Fruit fly (Drosophila melanogaster): ENCODE data around the gene Non2.

Gene Non2

dm6 chr3L:2785941-2786340 is 19.1 kb downstream of the Non2 start:
- TF ChIP-seq dl (GFP tag; optimal IDR thresholded peaks at IDR 0.05; ENCODE audit: insufficient read depth in 1 of 2, partially characterized antibody in 2 of 2) = no peak

- TF ChIP-seq jim (GFP tag; optimal IDR thresholded peaks at IDR 0.05) (no peak), dmrt93B (GFP tag; optimal IDR thresholded peaks at IDR 0.05) (no peak), fru (GFP tag; optimal IDR thresholded peaks at IDR 0.05) (peak; percentile 2), dl (GFP tag; optimal IDR thresholded peaks at IDR 0.05; ENCODE audit: insufficient read depth in 1 of 2, partially characterized antibody in 2 of 2) (no peak), HLH106 (tag; optimal IDR thresholded peaks at IDR 0.05) (peak; percentile 47), CrebA (GFP tag; optimal IDR thresholded peaks at IDR 0.05; ENCODE audit: borderline replicate concordance) (no peak), Dfd (GFP tag; optimal IDR thresholded peaks at IDR 0.05) (no peak), pan (optimal IDR thresholded peaks at IDR 0.05) (no peak), rgr (GFP tag; optimal IDR thresholded peaks at IDR 0.05) (no peak), Myc (optimal IDR thresholded peaks at IDR 0.05) (no peak), Sp1 (GFP tag; optimal IDR thresholded peaks at IDR 0.05) (peak; percentile 23), foxo (GFP tag; optimal IDR thresholded peaks at IDR 0.05) (peak in 1 of 2 experiments; percentile 67), sv (GFP tag; optimal IDR thresholded peaks at IDR 0.05) (peak; percentile 15), GATAd (GFP tag; optimal IDR thresholded peaks at IDR 0.05) (no peak), CG32264 (GFP tag; optimal IDR thresholded peaks at IDR 0.05) (no peak), lola (GFP tag; optimal IDR thresholded peaks at IDR 0.05) (no peak), OdsH (GFP tag; optimal IDR thresholded peaks at IDR 0.05) (peak; percentile 43), Abd-B (GFP tag; optimal IDR thresholded peaks at IDR 0.05) (no peak), Vsx2 (GFP tag; optimal IDR thresholded peaks at IDR 0.05; ENCODE audit: partially characterized antibody) (no peak), dsf (GFP tag; optimal IDR thresholded peaks at IDR 0.05; ENCODE audit: borderline replicate concordance) (no peak), Hr78 (GFP tag; optimal IDR thresholded peaks at IDR 0.05) (no peak), Hr83 (GFP tag; optimal IDR thresholded peaks at IDR 0.05; ENCODE audit: poor library complexity, severe bottlenecking) (no peak), brk (GFP tag; optimal IDR thresholded peaks at IDR 0.05) (no peak), br (GFP tag; optimal IDR thresholded peaks at IDR 0.05) (peak; percentile 15), ey (GFP tag; optimal IDR thresholded peaks at IDR 0.05) (peak; percentile 56), Mio (GFP tag; optimal IDR thresholded peaks at IDR 0.05) (no peak), Rel (GFP tag; optimal IDR thresholded peaks at IDR 0.05) (no peak), Rel (tag; optimal IDR thresholded peaks at IDR 0.05) (peak; percentile 6), N (GFP tag; optimal IDR thresholded peaks at IDR 0.05) (no peak), woc (GFP tag; optimal IDR thresholded peaks at IDR 0.05) (no peak), tai (GFP tag; optimal IDR thresholded peaks at IDR 0.05) (no peak), usp (GFP tag; optimal IDR thresholded peaks at IDR 0.05) (no peak), Jra (GFP tag; optimal IDR thresholded peaks at IDR 0.05) (no peak), CG9705 (GFP tag; optimal IDR thresholded peaks at IDR 0.05) (no peak), h (GFP tag; optimal IDR thresholded peaks at IDR 0.05) (peak; percentile 85), sage (GFP tag; optimal IDR thresholded peaks at IDR 0.05) (no peak), psq (GFP tag; optimal IDR thresholded peaks at IDR 0.05) (peak; percentile 47)
Measured at dm6 chr3L:2795363-2795957, 28.7 kb downstream of the Non2 start.

- TF ChIP-seq Dfd (GFP tag; optimal IDR thresholded peaks at IDR 0.05) (peak; percentile 98), ey (GFP tag; optimal IDR thresholded peaks at IDR 0.05) (no peak)
Measured at dm6 chr3L:2796242-2796641, 29.4 kb downstream of the Non2 start.

DNA sequence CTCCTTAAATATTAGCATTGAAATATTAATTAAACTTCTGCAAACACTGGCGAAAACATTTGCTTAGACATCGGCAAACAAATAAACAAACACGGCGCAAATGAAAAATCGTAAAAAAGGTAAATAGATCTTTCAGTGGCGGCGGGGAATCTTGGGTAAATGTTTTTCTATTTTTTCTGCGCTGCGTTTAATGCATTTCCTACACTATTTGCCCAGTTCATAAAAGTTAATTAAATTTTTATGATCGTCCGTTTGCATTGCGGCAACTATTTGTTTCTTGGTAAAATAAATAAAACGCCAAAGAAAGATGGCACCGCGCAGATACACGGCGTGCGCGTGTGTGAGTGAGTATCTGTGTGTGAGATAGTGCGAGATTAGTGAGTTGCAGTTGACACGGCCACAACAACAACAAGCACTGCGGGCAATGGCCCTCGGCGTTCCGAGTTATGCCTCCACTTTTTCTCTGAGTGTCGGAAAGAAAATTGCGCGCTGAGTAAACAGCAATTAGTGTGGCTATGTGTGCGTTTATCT is 31.7 kb downstream of the Non2 start:
- peak; percentile 10 for TF ChIP-seq sv (GFP tag; optimal IDR thresholded peaks at IDR 0.05)
- peak; percentile 29 for TF ChIP-seq Hr83 (GFP tag; optimal IDR thresholded peaks at IDR 0.05; ENCODE audit: poor library complexity, severe bottlenecking)
- no peak for TF ChIP-seq rgr (GFP tag; optimal IDR thresholded peaks at IDR 0.05)
